Fruit fly (Drosophila melanogaster): ENCODE data around the gene Eip63F-1.

The Eip63F-1 gene

DNA sequence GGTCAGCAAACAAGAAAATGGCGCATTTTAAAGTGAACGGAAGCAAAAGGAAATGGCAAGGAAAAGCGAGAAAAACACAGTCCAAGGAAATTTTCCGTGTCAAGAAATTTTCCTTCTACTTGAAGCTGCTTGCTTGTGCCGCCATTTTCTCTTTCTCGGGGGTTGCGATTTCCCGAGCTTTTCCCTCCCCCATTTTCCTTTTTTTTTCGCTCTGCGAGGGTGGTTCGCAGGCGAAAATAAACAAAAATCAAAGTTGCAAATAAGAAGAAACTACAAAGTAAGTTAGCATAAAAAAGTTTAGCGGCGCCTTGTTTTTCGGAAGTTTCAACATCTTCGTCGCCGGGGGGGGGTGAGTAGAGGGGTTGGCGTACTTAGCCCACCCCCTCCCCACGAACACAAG is 48.0 kb downstream of the Eip63F-1 start:
- TF ChIP-seq CG8301 (tag; optimal IDR thresholded peaks at IDR 0.05) (no peak), CG10348 (GFP tag; IDR thresholded peaks at IDR 0.05) (no peak)

dm6 chr3L:3885933-3886332 is 49.5 kb downstream of the Eip63F-1 start:
- TF ChIP-seq D1 (tag; optimal IDR thresholded peaks at IDR 0.05) (no peak), CG34367 (tag; optimal IDR thresholded peaks at IDR 0.05) (no peak), CG17806 (tag; optimal IDR thresholded peaks at IDR 0.05) (no peak)

DNA sequence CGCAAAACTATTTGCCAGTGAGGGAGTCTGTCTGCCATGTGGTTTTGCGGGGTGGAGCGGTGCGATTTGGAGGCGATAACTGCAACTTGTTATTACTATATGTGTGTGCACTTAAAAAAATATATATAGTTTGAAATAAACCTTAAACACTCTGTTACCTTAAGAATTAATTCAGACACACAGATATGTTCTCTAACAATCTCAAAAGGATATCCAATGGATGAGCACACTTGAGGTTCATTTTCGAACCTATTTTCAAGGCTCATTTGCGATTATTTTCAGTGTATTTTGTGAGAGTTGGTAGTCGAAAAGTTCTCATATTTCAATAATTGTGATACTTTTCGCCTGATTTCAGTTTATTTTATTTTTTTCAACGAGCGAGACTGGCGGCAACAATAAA is 53.4 kb downstream of the Eip63F-1 start:
- TF ChIP-seq CG10348 (GFP tag; IDR thresholded peaks at IDR 0.05) (no peak), CG32121 (GFP tag; IDR thresholded peaks at IDR 0.05) (no peak), CG9948 (tag; optimal IDR thresholded peaks at IDR 0.05) (no peak), rn (GFP tag; IDR thresholded peaks at IDR 0.05) (no peak), Snoo (tag; optimal IDR thresholded peaks at IDR 0.05) (no peak), Pif1A (GFP tag; optimal IDR thresholded peaks at IDR 0.05) (no peak), EcR (GFP tag; optimal IDR thresholded peaks at IDR 0.05) (no peak), CG13204 (GFP tag; optimal IDR thresholded peaks at IDR 0.05) (no peak), CG34367 (tag; optimal IDR thresholded peaks at IDR 0.05) (no peak), D1 (tag; optimal IDR thresholded peaks at IDR 0.05) (no peak), fd96Ca (GFP tag; IDR thresholded peaks at IDR 0.05) (no peak), CG12605 (GFP tag; IDR thresholded peaks at IDR 0.05) (no peak), CG4496 (GFP tag; IDR thresholded peaks at IDR 0.05) (no peak)

dm6 chr3L:3878734-3879310 is 56.6 kb downstream of the Eip63F-1 start:
- TF ChIP-seq CG34367 (tag; optimal IDR thresholded peaks at IDR 0.05) (peak; percentile 65), D1 (tag; optimal IDR thresholded peaks at IDR 0.05) (peak; percentile 16), CG8301 (tag; optimal IDR thresholded peaks at IDR 0.05) (peak; percentile 56), Snoo (tag; optimal IDR thresholded peaks at IDR 0.05) (peak; percentile 76), CG13204 (GFP tag; optimal IDR thresholded peaks at IDR 0.05) (peak; percentile 77), Ets98B (GFP tag; IDR thresholded peaks at IDR 0.05) (peak; percentile 92), CG8159 (tag; optimal IDR thresholded peaks at IDR 0.05) (peak; percentile 71), Pif1A (GFP tag; optimal IDR thresholded peaks at IDR 0.05) (peak; percentile 85), CG32121 (GFP tag; IDR thresholded peaks at IDR 0.05) (peak; percentile 92), CG15710 (tag; optimal IDR thresholded peaks at IDR 0.05) (peak; percentile 69), CG9948 (tag; optimal IDR thresholded peaks at IDR 0.05) (peak; percentile 53), fd96Ca (GFP tag; IDR thresholded peaks at IDR 0.05) (peak; percentile 90), Pif1B (GFP tag; optimal IDR thresholded peaks at IDR 0.05) (peak; percentile 78), CG17806 (tag; optimal IDR thresholded peaks at IDR 0.05) (peak; percentile 64), EcR (GFP tag; optimal IDR thresholded peaks at IDR 0.05) (no peak), gl (tag; optimal IDR thresholded peaks at IDR 0.05) (peak; percentile 91), CG14655 (GFP tag; optimal IDR thresholded peaks at IDR 0.05) (peak; percentile 71), rn (GFP tag; IDR thresholded peaks at IDR 0.05) (peak; percentile 80), CG12605 (GFP tag; IDR thresholded peaks at IDR 0.05) (peak; percentile 98), CG4496 (GFP tag; IDR thresholded peaks at IDR 0.05) (peak; percentile 94), CG10348 (GFP tag; IDR thresholded peaks at IDR 0.05) (no peak)

- TF ChIP-seq CG4496 (GFP tag; IDR thresholded peaks at IDR 0.05) (0 out of 3 replicates have a peak, but pooled peaks have one; percentile 27), Ets98B (GFP tag; IDR thresholded peaks at IDR 0.05) (no peak), rn (GFP tag; IDR thresholded peaks at IDR 0.05) (no peak), Pif1B (GFP tag; optimal IDR thresholded peaks at IDR 0.05) (no peak), CG8159 (tag; optimal IDR thresholded peaks at IDR 0.05) (no peak), EcR (GFP tag; optimal IDR thresholded peaks at IDR 0.05) (no peak), D1 (tag; optimal IDR thresholded peaks at IDR 0.05) (no peak)
Observed at dm6 chr3L:3876861-3877260, 58.6 kb downstream of the Eip63F-1 start.

DNA sequence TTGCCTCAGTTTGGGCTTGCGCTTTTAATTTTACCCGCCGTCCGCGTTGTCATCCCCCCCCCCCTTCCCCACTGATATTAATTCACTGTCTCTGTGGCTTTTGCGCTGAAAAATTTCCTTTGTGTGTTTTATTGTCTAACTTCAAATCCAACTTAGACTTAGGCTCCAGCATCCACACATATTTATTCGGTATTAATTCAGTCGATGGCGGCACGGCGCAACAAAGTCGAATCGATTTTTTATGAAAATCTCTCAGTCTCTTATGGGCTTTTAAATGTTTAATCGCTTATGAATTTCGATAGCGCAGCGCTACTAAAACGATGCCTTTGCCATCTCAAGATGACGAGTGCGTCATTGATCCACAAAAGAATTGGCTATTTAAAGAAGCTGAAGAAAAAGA is 59.4 kb downstream of the Eip63F-1 start:
- TF ChIP-seq CG32121 (GFP tag; IDR thresholded peaks at IDR 0.05) (no peak), Ets98B (GFP tag; IDR thresholded peaks at IDR 0.05) (no peak), CG17806 (tag; optimal IDR thresholded peaks at IDR 0.05) (no peak), CG9948 (tag; optimal IDR thresholded peaks at IDR 0.05) (no peak), CG13204 (GFP tag; optimal IDR thresholded peaks at IDR 0.05) (no peak), CG10348 (GFP tag; IDR thresholded peaks at IDR 0.05) (no peak), fd96Ca (GFP tag; IDR thresholded peaks at IDR 0.05) (no peak), rn (GFP tag; IDR thresholded peaks at IDR 0.05) (no peak), CG8301 (tag; optimal IDR thresholded peaks at IDR 0.05) (no peak), Pif1A (GFP tag; optimal IDR thresholded peaks at IDR 0.05) (no peak), CG12605 (GFP tag; IDR thresholded peaks at IDR 0.05) (no peak), Pif1B (GFP tag; optimal IDR thresholded peaks at IDR 0.05) (no peak)

DNA sequence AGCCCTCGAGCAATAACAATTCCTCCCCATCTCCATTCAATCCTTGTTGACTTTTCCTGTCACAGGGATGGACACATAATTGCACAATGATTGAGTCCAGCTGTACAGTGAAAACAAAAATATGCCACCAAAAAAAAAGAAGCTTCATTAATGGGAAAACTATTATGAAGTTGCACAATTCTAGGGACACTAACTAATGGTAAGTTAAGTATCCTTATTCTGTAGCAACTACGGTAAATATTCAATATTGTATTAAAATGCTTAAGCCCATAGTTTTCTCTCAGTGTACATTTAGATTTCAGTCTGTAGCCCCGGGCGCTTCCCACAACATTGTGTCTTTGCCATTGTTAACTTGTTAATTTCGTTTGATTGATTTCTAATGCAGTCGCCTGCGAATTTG is 60.4 kb downstream of the Eip63F-1 start:
- TF ChIP-seq CG15710 (tag; optimal IDR thresholded peaks at IDR 0.05), result no peak
- no peak for TF ChIP-seq CG34367 (tag; optimal IDR thresholded peaks at IDR 0.05)
- no peak for TF ChIP-seq CG17806 (tag; optimal IDR thresholded peaks at IDR 0.05)
- TF ChIP-seq CG8159 (tag; optimal IDR thresholded peaks at IDR 0.05), result no peak
- no peak for TF ChIP-seq fd96Ca (GFP tag; IDR thresholded peaks at IDR 0.05)
- no peak for TF ChIP-seq CG9948 (tag; optimal IDR thresholded peaks at IDR 0.05)
- TF ChIP-seq Snoo (tag; optimal IDR thresholded peaks at IDR 0.05), result no peak
- TF ChIP-seq Pif1A (GFP tag; optimal IDR thresholded peaks at IDR 0.05), result no peak
- TF ChIP-seq CG14655 (GFP tag; optimal IDR thresholded peaks at IDR 0.05), result no peak
- no peak for TF ChIP-seq CG10348 (GFP tag; IDR thresholded peaks at IDR 0.05)
- no peak for TF ChIP-seq rn (GFP tag; IDR thresholded peaks at IDR 0.05)
- no peak for TF ChIP-seq CG8301 (tag; optimal IDR thresholded peaks at IDR 0.05)
- TF ChIP-seq CG12605 (GFP tag; IDR thresholded peaks at IDR 0.05), result no peak

Measured in whole organism, pupa.